Worm (Caenorhabditis elegans): ENCODE data around the gene C27C12.1.

C27C12.1 gene

DNA sequence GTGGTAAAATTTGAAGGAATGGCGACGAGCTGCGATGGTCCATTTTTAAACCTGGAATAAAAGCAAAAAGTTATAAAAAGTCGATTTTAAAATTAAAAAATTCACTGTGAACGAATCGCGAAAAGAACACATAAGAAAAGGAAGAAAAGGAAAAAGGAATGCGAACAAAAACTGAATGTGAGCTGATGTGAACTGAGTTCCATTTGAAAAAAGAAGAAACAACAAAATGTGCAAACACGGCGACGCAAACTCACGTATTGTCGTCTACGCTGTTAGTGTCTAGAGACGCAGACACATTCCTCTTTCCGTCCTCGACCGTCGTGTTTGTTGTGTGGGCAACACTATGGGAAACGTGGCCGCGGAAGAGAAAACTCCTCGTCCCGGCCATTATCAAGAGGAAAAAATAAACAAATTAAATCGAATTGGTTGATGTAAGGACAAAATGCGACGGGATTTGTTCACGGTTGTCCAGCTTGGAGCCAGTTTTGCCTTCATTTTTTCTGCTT lies at the start of gene C27C12.1, which contains the start of gene C27C12.4 (continued):
- TF ChIP-seq madf-3 (GFP tag; IDR thresholded peaks at IDR 0.05) (no peak), dpff-1 (tag; optimal IDR thresholded peaks at IDR 0.05) (no peak), ets-4 (GFP tag; optimal IDR thresholded peaks at IDR 0.05) (no peak), snpc-1.3 (tag; optimal IDR thresholded peaks at IDR 0.05; ENCODE audit: insufficient read depth) (peak; percentile 0), F10E7.11 (tag; optimal IDR thresholded peaks at IDR 0.05) (no peak), akir-1 (GFP tag; optimal IDR thresholded peaks at IDR 0.05) (no peak), sdz-38 (tag; optimal IDR thresholded peaks at IDR 0.05) (no peak), fkh-3 (tag; optimal IDR thresholded peaks at IDR 0.05) (no peak), Y95B8A.8 (GFP tag; IDR thresholded peaks at IDR 0.05) (no peak), Y53G8AR.9 (GFP tag; conservative IDR thresholded peaks at IDR 0.05) (0 out of 2 replicates have a peak, but pooled peaks have one; percentile 59), mxl-1 (tag; optimal IDR thresholded peaks at IDR 0.05) (no peak), hmg-1.2 (GFP tag; IDR thresholded peaks at IDR 0.05) (no peak; the same call in 1 of the 2 replicates), repo-1 (tag; optimal IDR thresholded peaks at IDR 0.05) (no peak), pbrm-1 (GFP tag; IDR thresholded peaks at IDR 0.05) (peak; percentile 67; the same call in 1 of the 2 replicates), ceh-91 (GFP tag; IDR thresholded peaks at IDR 0.05) (no peak), F22D6.2 (tag; optimal IDR thresholded peaks at IDR 0.05) (peak; percentile 14), B0336.3 (GFP tag; IDR thresholded peaks at IDR 0.05) (peak; percentile 50; the same call in 1 of the 2 replicates), nfyb-1 (GFP tag; IDR thresholded peaks at IDR 0.05) (peak; percentile 57; the same call in 1 of the 2 replicates), let-607 (tag; optimal IDR thresholded peaks at IDR 0.05) (peak; percentile 9 to 48), attf-5 (GFP tag; optimal IDR thresholded peaks at IDR 0.05) (peak; percentile 81)

DNA sequence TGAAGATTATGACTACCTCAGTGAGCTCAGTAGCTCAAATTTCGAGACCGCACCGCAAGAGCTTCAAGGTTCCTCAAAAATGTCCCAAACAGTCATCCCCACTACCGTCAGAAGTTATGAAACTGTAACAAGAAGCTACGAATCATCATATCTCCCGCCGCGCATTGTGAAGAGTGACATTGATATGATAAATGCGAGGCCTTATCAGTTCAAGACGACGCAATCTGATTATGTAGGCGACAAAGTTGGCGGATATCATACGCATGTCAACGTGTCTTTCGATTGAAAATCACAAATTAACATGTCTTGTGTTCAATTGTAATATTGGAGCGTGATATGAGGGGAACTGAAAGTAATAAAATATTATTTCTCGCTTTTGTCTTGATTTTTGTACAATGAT lies 46.9 kb upstream of the C27C12.1 start:
- no peak for TF ChIP-seq K12H6.12 (tag; optimal IDR thresholded peaks at IDR 0.05)
- TF ChIP-seq B0336.3 (GFP tag; IDR thresholded peaks at IDR 0.05): no peak
- no peak for TF ChIP-seq F37B4.10 (GFP tag; IDR thresholded peaks at IDR 0.05)
- no peak for TF ChIP-seq B0035.1 (tag; optimal IDR thresholded peaks at IDR 0.05)
- no peak for TF ChIP-seq F52B5.7 (tag; optimal IDR thresholded peaks at IDR 0.05)
- TF ChIP-seq dpl-1 (GFP tag; optimal IDR thresholded peaks at IDR 0.05): no peak
- no peak for TF ChIP-seq ama-1 (optimal IDR thresholded peaks at IDR 0.05)
- TF ChIP-seq ama-1 (GFP tag; optimal IDR thresholded peaks at IDR 0.05): no peak
- TF ChIP-seq let-526 (GFP tag; IDR thresholded peaks at IDR 0.05): no peak
- TF ChIP-seq akir-1 (GFP tag; optimal IDR thresholded peaks at IDR 0.05): no peak
- no peak for TF ChIP-seq egl-44 (GFP tag; IDR thresholded peaks at IDR 0.05)
- no peak for TF ChIP-seq snpc-1.1 (tag; optimal IDR thresholded peaks at IDR 0.05; ENCODE audit: insufficient read depth)
- no peak for TF ChIP-seq ceh-27 (GFP tag; optimal IDR thresholded peaks at IDR 0.05)
- TF ChIP-seq cebp-1 (GFP tag; IDR thresholded peaks at IDR 0.05): no peak
- no peak for TF ChIP-seq cebp-1 (tag; optimal IDR thresholded peaks at IDR 0.05)
- no peak for TF ChIP-seq B0019.2 (GFP tag; conservative IDR thresholded peaks at IDR 0.05)
- no peak for TF ChIP-seq F22D6.2 (tag; optimal IDR thresholded peaks at IDR 0.05)
- TF ChIP-seq ceh-91 (GFP tag; IDR thresholded peaks at IDR 0.05): no peak
- TF ChIP-seq D2030.7 (GFP tag; IDR thresholded peaks at IDR 0.05): no peak

DNA sequence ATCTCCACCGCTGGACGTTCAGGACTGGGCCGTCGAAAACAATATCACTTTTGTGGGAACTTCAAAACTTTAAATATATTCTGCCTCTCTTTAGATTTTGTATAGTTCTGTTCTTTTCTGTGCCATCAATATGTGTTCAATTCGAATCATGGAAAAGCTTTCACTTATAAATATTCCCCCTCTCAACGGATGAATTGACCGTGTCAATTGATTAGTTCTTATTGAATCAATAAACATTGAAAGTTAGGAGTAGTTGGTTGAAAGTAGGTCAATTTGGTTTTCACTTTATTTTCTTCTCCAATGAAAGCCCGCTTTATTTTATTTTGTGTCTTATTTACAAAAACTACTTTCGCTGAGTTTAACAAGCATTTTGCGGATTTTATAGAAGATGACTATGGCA lies 44.6 kb upstream of the C27C12.1 start, which contains the start of gene lips-8:
Gene lips-8, plus strand, starts transcription at position 301 of the 400 bp plus-strand sequence.
- TF ChIP-seq F52B5.7 (tag; optimal IDR thresholded peaks at IDR 0.05) (no peak), efl-1 (GFP tag; optimal IDR thresholded peaks at IDR 0.05) (no peak), lin-40 (tag; optimal IDR thresholded peaks at IDR 0.05) (no peak), nhr-179 (tag; optimal IDR thresholded peaks at IDR 0.05) (no peak), ceh-58 (GFP tag; IDR thresholded peaks at IDR 0.05) (no peak), dox-1 (GFP tag; IDR thresholded peaks at IDR 0.05) (no peak), T07F8.4 (tag; optimal IDR thresholded peaks at IDR 0.05) (no peak), bed-2 (GFP tag; IDR thresholded peaks at IDR 0.05) (no peak), tbp1 (GFP tag; optimal IDR thresholded peaks at IDR 0.05) (no peak), unc-130 (GFP tag; optimal IDR thresholded peaks at IDR 0.05) (no peak), ceh-100 (GFP tag; IDR thresholded peaks at IDR 0.05) (no peak), bed-1 (GFP tag; IDR thresholded peaks at IDR 0.05) (no peak), Y95B8A.8 (GFP tag; IDR thresholded peaks at IDR 0.05) (no peak), madf-8 (GFP tag; conservative IDR thresholded peaks at IDR 0.05) (no peak), pha-4 (tag; optimal IDR thresholded peaks at IDR 0.05) (no peak)
